Fruit fly (Drosophila melanogaster) whole organism, prepupa: Measurements from ENCODE around the gene Crtc.

Experiments used
- Blimp-1 ChIP-seq: fragments of 200-800 bp; sonication (Bioruptor generic); optimal IDR thresholded peaks from 3 replicates; lab custom pipeline; 2017; ENCODE audit warnings: missing biosample characterization, missing genetic modification characterization, mild to moderate bottlenecking, moderate library complexity, missing genetic modification reagents
- CG10631 ChIP-seq: fragments of 200-800 bp; sonication (Bioruptor generic); optimal IDR thresholded peaks from 2 replicates; lab custom pipeline; 2016; ENCODE audit warnings: missing biosample characterization, missing genetic modification characterization
- CG11294 ChIP-seq: fragments of 200-800 bp; sonication (Bioruptor generic); IDR thresholded peaks from 2 replicates; pipeline ENCODE4 v1.3.6; 2022; ENCODE audit warnings: missing biosample characterization, missing genetic modification characterization
- CG11762 ChIP-seq: fragments of 200-800 bp; sonication (Bioruptor generic); optimal IDR thresholded peaks from 3 replicates; lab custom pipeline; 2016; ENCODE audit warnings: missing biosample characterization, missing genetic modification characterization; ENCODE audit not compliant: insufficient read depth
- CG11902 ChIP-seq: fragments of 200-800 bp; sonication (Bioruptor generic); optimal IDR thresholded peaks from 3 replicates; lab custom pipeline; 2016; ENCODE audit warnings: missing biosample characterization, missing genetic modification characterization
- CG15336 ChIP-seq: fragments of 200-800 bp; sonication (Bioruptor generic); IDR thresholded peaks from 2 replicates; pipeline ENCODE4 v1.3.6; 2022; ENCODE audit warnings: missing biosample characterization, missing genetic modification characterization
- CG1621 ChIP-seq: fragments of 200-800 bp; sonication (Bioruptor generic); optimal IDR thresholded peaks from 3 replicates; lab custom pipeline; 2018; ENCODE audit warnings: missing biosample characterization, mild to moderate bottlenecking, missing genetic modification characterization
- CG3032 ChIP-seq: fragments of 200-800 bp; optimal IDR thresholded peaks from 2 replicates; lab custom pipeline; 2019; ENCODE audit warnings: missing biosample characterization, mild to moderate bottlenecking, missing genetic modification characterization, moderate library complexity
- CG31627 ChIP-seq: fragments of 200-800 bp; sonication (Bioruptor generic); optimal IDR thresholded peaks from 3 replicates; lab custom pipeline; 2016; ENCODE audit warnings: missing biosample characterization, missing genetic modification characterization
- CG32006 ChIP-seq: fragments of 200-800 bp; sonication (Bioruptor generic); optimal IDR thresholded peaks from 3 replicates; lab custom pipeline; 2017; ENCODE audit warnings: missing biosample characterization, mild to moderate bottlenecking, missing genetic modification characterization
- CG34406 ChIP-seq: fragments of 200-800 bp; sonication (Bioruptor generic); optimal IDR thresholded peaks from 3 replicates; lab custom pipeline; 2016; ENCODE audit warnings: missing biosample characterization, missing genetic modification characterization
- CG3919 ChIP-seq: fragments of 200-800 bp; sonication (Bioruptor generic); optimal IDR thresholded peaks from 3 replicates; lab custom pipeline; 2016; ENCODE audit warnings: missing biosample characterization, missing genetic modification characterization
- CG4318 ChIP-seq: fragments of 200-800 bp; sonication (Bioruptor generic); optimal IDR thresholded peaks from 3 replicates; lab custom pipeline; 2017; ENCODE audit warnings: missing biosample characterization, mild to moderate bottlenecking, missing genetic modification characterization
- CG6163 ChIP-seq: fragments of 200-800 bp; sonication (Bioruptor generic); IDR thresholded peaks from 3 replicates; pipeline ENCODE4 v1.3.6; 2022; ENCODE audit warnings: missing biosample characterization, missing genetic modification characterization
- CG6276 ChIP-seq: fragments of 200-800 bp; sonication (Bioruptor generic); optimal IDR thresholded peaks from 2 replicates; lab custom pipeline; 2017; ENCODE audit warnings: missing biosample characterization, mild to moderate bottlenecking, missing genetic modification characterization
- CG6792 ChIP-seq: fragments of 200-800 bp; sonication (Bioruptor generic); optimal IDR thresholded peaks from 3 replicates; lab custom pipeline; 2016; ENCODE audit warnings: missing biosample characterization, missing genetic modification characterization
- CG6808 ChIP-seq: fragments of 200-800 bp; sonication (Bioruptor generic); optimal IDR thresholded peaks from 3 replicates; lab custom pipeline; 2017; ENCODE audit warnings: missing biosample characterization, missing genetic modification characterization, mild to moderate bottlenecking, moderate library complexity, missing genetic modification reagents
- CG6854 ChIP-seq: fragments of 200-800 bp; sonication (Bioruptor generic); optimal IDR thresholded peaks from 2 replicates; lab custom pipeline; 2017; ENCODE audit warnings: missing biosample characterization, mild to moderate bottlenecking, missing genetic modification characterization
- CG7368 ChIP-seq: fragments of 200-800 bp; sonication (Bioruptor generic); optimal IDR thresholded peaks from 3 replicates; lab custom pipeline; 2016; ENCODE audit warnings: missing biosample characterization, missing genetic modification characterization
- CG8119 ChIP-seq: fragments of 200-800 bp; sonication (Bioruptor generic); IDR thresholded peaks from 3 replicates; pipeline ENCODE4 v1.3.6; 2022; ENCODE audit warnings: missing biosample characterization, missing genetic modification characterization
- CG8319 ChIP-seq: fragments of 200-800 bp; sonication (Bioruptor generic); optimal IDR thresholded peaks from 3 replicates; lab custom pipeline; 2016; ENCODE audit warnings: missing biosample characterization, missing genetic modification characterization
- CG8632 ChIP-seq: fragments of 200-800 bp; sonication (Bioruptor generic); optimal IDR thresholded peaks from 3 replicates; lab custom pipeline; 2016; ENCODE audit warnings: missing biosample characterization, missing genetic modification characterization
- Eip75B ChIP-seq: fragments of 200-800 bp; sonication (Bioruptor generic); optimal IDR thresholded peaks from 3 replicates; lab custom pipeline; 2016; ENCODE audit warnings: missing biosample characterization, missing genetic modification characterization
- Eip93F ChIP-seq: fragments of 200-800 bp; sonication (Bioruptor generic); optimal IDR thresholded peaks from 2 replicates; lab custom pipeline; 2016; ENCODE audit warnings: missing biosample characterization, mild to moderate bottlenecking, missing genetic modification characterization
- Ets21C ChIP-seq: fragments of 200-800 bp; sonication (Bioruptor generic); optimal IDR thresholded peaks from 3 replicates; lab custom pipeline; 2016; ENCODE audit warnings: missing biosample characterization, missing genetic modification characterization
- Ets96B ChIP-seq: fragments of 200-800 bp; optimal IDR thresholded peaks from 2 replicates; lab custom pipeline; 2019; ENCODE audit warnings: missing biosample characterization, mild to moderate bottlenecking, missing genetic modification characterization, moderate library complexity
- Gug ChIP-seq: fragments of 200-800 bp; sonication (Bioruptor generic); IDR thresholded peaks from 2 replicates; pipeline ENCODE4 v1.3.6; 2022; ENCODE audit warnings: missing biosample characterization, missing genetic modification characterization
- Hr38 ChIP-seq: sonication (Bioruptor generic); optimal IDR thresholded peaks from 2 replicates; lab custom pipeline; 2016; ENCODE audit warnings: missing biosample characterization, missing genetic modification characterization
- Hr39 ChIP-seq: fragments of 200-800 bp; sonication (Bioruptor generic); optimal IDR thresholded peaks from 2 replicates; lab custom pipeline; 2016; ENCODE audit warnings: missing biosample characterization, missing genetic modification characterization
- Hr4 ChIP-seq: fragments of 200-800 bp; sonication (Bioruptor generic); optimal IDR thresholded peaks from 3 replicates; lab custom pipeline; 2016; ENCODE audit warnings: missing biosample characterization, missing genetic modification characterization
- Lpt ChIP-seq: fragments of 200-800 bp; sonication (Bioruptor generic); optimal IDR thresholded peaks from 3 replicates; lab custom pipeline; 2016; ENCODE audit warnings: missing biosample characterization, missing genetic modification characterization
- Met ChIP-seq: fragments of 200-800 bp; sonication (Bioruptor generic); optimal IDR thresholded peaks from 3 replicates; lab custom pipeline; 2016; ENCODE audit warnings: missing biosample characterization, missing genetic modification characterization
- OdsH ChIP-seq: fragments of 200-800 bp; sonication (Bioruptor generic); optimal IDR thresholded peaks from 3 replicates; lab custom pipeline; 2016; ENCODE audit warnings: missing biosample characterization, missing genetic modification characterization
- Smox ChIP-seq: fragments of 200-800 bp; sonication (Bioruptor generic); optimal IDR thresholded peaks from 3 replicates; lab custom pipeline; 2016; ENCODE audit warnings: missing biosample characterization, missing genetic modification characterization
- Sox102F ChIP-seq: fragments of 200-800 bp; sonication (Bioruptor generic); optimal IDR thresholded peaks from 2 replicates; lab custom pipeline; 2016; ENCODE audit warnings: missing biosample characterization, mild to moderate bottlenecking, missing genetic modification characterization
- Sox14 ChIP-seq: fragments of 200-800 bp; sonication (Bioruptor generic); optimal IDR thresholded peaks from 3 replicates; lab custom pipeline; 2016; ENCODE audit warnings: missing biosample characterization, missing genetic modification characterization
- Sox15 ChIP-seq: fragments of 200-800 bp; sonication (Bioruptor generic); optimal IDR thresholded peaks from 3 replicates; lab custom pipeline; 2016; ENCODE audit warnings: missing biosample characterization, missing genetic modification characterization
- achi ChIP-seq: fragments of 200-800 bp; sonication (Bioruptor generic); optimal IDR thresholded peaks from 3 replicates; lab custom pipeline; 2016; ENCODE audit warnings: missing biosample characterization, missing genetic modification characterization
- acj6 ChIP-seq: fragments of 200-800 bp; sonication (Bioruptor generic); optimal IDR thresholded peaks from 3 replicates; lab custom pipeline; 2016; ENCODE audit warnings: missing biosample characterization, missing genetic modification characterization
- dsx ChIP-seq: fragments of 200-800 bp; optimal IDR thresholded peaks from 3 replicates; lab custom pipeline; 2019; ENCODE audit warnings: missing biosample characterization, mild to moderate bottlenecking, missing genetic modification characterization, moderate library complexity; ENCODE audit not compliant: poor library complexity, severe bottlenecking
- eg ChIP-seq: fragments of 200-800 bp; sonication (Bioruptor generic); IDR thresholded peaks from 3 replicates; pipeline ENCODE4 v1.3.6; 2022; ENCODE audit warnings: missing biosample characterization, missing genetic modification characterization
- esn ChIP-seq: fragments of 200-800 bp; sonication (Bioruptor generic); optimal IDR thresholded peaks from 2 replicates; lab custom pipeline; 2016; ENCODE audit warnings: missing biosample characterization, mild to moderate bottlenecking, missing genetic modification characterization, moderate library complexity
- fd85E ChIP-seq: fragments of 200-800 bp; sonication (Bioruptor generic); optimal IDR thresholded peaks from 3 replicates; lab custom pipeline; 2016; ENCODE audit warnings: missing biosample characterization, missing genetic modification characterization
- fkh ChIP-seq: fragments of 200-800 bp; sonication (Bioruptor generic); optimal IDR thresholded peaks from 3 replicates; lab custom pipeline; 2017; ENCODE audit warnings: missing biosample characterization, mild to moderate bottlenecking, missing genetic modification characterization, moderate library complexity
- lz ChIP-seq: fragments of 200-800 bp; sonication (Bioruptor generic); optimal IDR thresholded peaks from 3 replicates; lab custom pipeline; 2016; ENCODE audit warnings: missing biosample characterization, missing genetic modification characterization
- net ChIP-seq: fragments of 200-800 bp; sonication (Bioruptor generic); optimal IDR thresholded peaks from 3 replicates; lab custom pipeline; 2016; ENCODE audit warnings: missing biosample characterization, missing genetic modification characterization
- pdm3 ChIP-seq: fragments of 200-800 bp; sonication (Bioruptor generic); optimal IDR thresholded peaks from 3 replicates; lab custom pipeline; 2016; ENCODE audit warnings: missing biosample characterization, missing genetic modification characterization
- salr ChIP-seq, 2 experiments: fragments of 200-800 bp; sonication (Bioruptor generic); optimal IDR thresholded peaks; 3 replicates each; lab custom pipeline; 2016 to 2018; ENCODE audit warnings: missing biosample characterization in 2 of 2, missing genetic modification characterization in 2 of 2, mild to moderate bottlenecking in 1 of 2
- spab ChIP-seq: fragments of 200-800 bp; sonication (Bioruptor generic); optimal IDR thresholded peaks from 2 replicates; lab custom pipeline; 2017; ENCODE audit warnings: missing biosample characterization, mild to moderate bottlenecking, missing genetic modification characterization, missing genetic modification reagents
- ss ChIP-seq, 2 experiments: fragments of 200-800 bp; sonication (Bioruptor generic); optimal IDR thresholded peaks; 2 replicates in 1 of 2; 3 replicates in 1 of 2; lab custom pipeline; 2017 to 2018; ENCODE audit warnings: mild to moderate bottlenecking in 2 of 2, missing biosample characterization in 2 of 2, missing genetic modification characterization in 2 of 2, moderate library complexity in 1 of 2
- svp ChIP-seq: fragments of 200-800 bp; sonication (Bioruptor generic); peaks from one replicate; lab custom pipeline; 2016; ENCODE audit warnings: missing biosample characterization, missing genetic modification characterization
- topi ChIP-seq: fragments of 200-800 bp; sonication (Bioruptor generic); optimal IDR thresholded peaks from 3 replicates; lab custom pipeline; 2016; ENCODE audit warnings: missing biosample characterization, missing genetic modification characterization
- vri ChIP-seq: fragments of 200-800 bp; sonication (Bioruptor generic); optimal IDR thresholded peaks from 3 replicates; lab custom pipeline; 2016; ENCODE audit warnings: missing biosample characterization, mild to moderate bottlenecking, missing genetic modification characterization

Crtc gene

DNA sequence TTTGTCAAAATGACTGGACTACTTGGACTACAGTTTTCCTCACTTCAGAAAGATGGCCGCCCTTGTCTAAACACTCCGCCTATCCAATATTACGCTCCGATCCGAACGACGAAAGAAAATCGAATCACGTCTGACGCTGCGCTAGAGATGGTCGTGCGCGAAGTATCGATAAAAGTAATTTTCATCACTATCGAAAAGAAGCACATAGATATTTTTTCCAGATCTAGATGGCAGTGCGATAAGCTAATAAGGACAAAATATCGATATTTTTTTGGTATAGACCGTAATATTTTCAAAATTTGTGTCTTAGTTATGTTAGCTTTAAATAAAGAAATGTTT is 24.2 kb downstream of the Crtc start, which contains the start of gene Pep:
Gene Pep (minus strand): TSS at position 131 of the 339 bp plus-strand sequence.
- TF ChIP-seq pdm3 (GFP tag; lab: Kevin White, UChicago) (no peak), eg (no peak), CG31627 (GFP tag; lab: Kevin White, UChicago) (peak; percentile 19), Eip75B (GFP tag; lab: Kevin White, UChicago) (peak; percentile 52), CG15336 (GFP tag; lab: Robert Waterston, UW) (no peak), Sox14 (peak; percentile 54), CG1621 (peak; percentile 56), spab (GFP tag; lab: Kevin White, UChicago) (no peak), svp (GFP tag; lab: Kevin White, UChicago) (peak; percentile 55), vri (GFP tag; lab: Kevin White, UChicago) (peak; percentile 51), CG6163 (GFP tag; lab: Robert Waterston, UW) (no peak), CG6792 (peak; percentile 7), acj6 (GFP tag; lab: Kevin White, UChicago) (no peak), Hr39 (peak; percentile 17), salr (GFP tag; optimal IDR thresholded peaks at IDR 0.05; lab: Kevin White, UChicago) (no peak), net (no peak), Ets21C (no peak), CG8632 (GFP tag; lab: Kevin White, UChicago) (no peak), Eip93F (GFP tag; lab: Kevin White, UChicago) (no peak), lz (GFP tag; lab: Kevin White, UChicago) (peak; percentile 50), Hr38 (GFP tag; lab: Kevin White, UChicago) (no peak), CG3919 (no peak), Met (GFP tag; lab: Kevin White, UChicago) (peak; percentile 35), CG11902 (GFP tag; lab: Kevin White, UChicago) (no peak), CG32006 (GFP tag; lab: Kevin White, UChicago) (no peak), fd85E (GFP tag; lab: Kevin White, UChicago) (no peak), Ets96B (no peak), Lpt (no peak), Smox (GFP tag; lab: Kevin White, UChicago) (no peak), CG6276 (GFP tag; lab: Kevin White, UChicago) (no peak), CG6854 (GFP tag; lab: Kevin White, UChicago) (peak; percentile 17), CG7368 (GFP tag; lab: Kevin White, UChicago) (no peak), CG3032 (tag; lab: Kevin White, UChicago) (peak; percentile 24), Blimp-1 (GFP tag; lab: Kevin White, UChicago) (no peak), fkh (GFP tag; lab: Kevin White, UChicago) (no peak), Gug (GFP tag; lab: Robert Waterston, UW) (no peak), topi (peak; percentile 16), ss (GFP tag; optimal IDR thresholded peaks at IDR 0.05; lab: Kevin White, UChicago) (no peak), CG6808 (GFP tag; lab: Kevin White, UChicago) (no peak), Hr4 (GFP tag; lab: Kevin White, UChicago) (no peak), CG8319 (GFP tag; lab: Kevin White, UChicago) (no peak), CG34406 (no peak), Sox102F (GFP tag; lab: Kevin White, UChicago) (peak; percentile 36), esn (peak; percentile 56), achi (GFP tag; lab: Kevin White, UChicago) (peak; percentile 0), CG10631 (peak; percentile 5), CG4318 (GFP tag; lab: Kevin White, UChicago) (no peak), CG11294 (GFP tag; lab: Robert Waterston, UW) (no peak), OdsH (GFP tag; lab: Kevin White, UChicago) (no peak), CG11762 (no peak), dsx (GFP tag; lab: Kevin White, UChicago) (peak; percentile 32), Sox15 (GFP tag; lab: Kevin White, UChicago) (no peak), CG8119 (GFP tag; lab: Robert Waterston, UW) (peak; percentile 18; the same call in 1 of the 3 replicates)
